Fruit fly (Drosophila melanogaster): Measurements from ENCODE around the gene drn.

drn gene

dm6 chr3R:9342248-9342882, 2.3 kb downstream of the drn start:
- no peak for TF ChIP-seq CG17801 (GFP tag; optimal IDR thresholded peaks at IDR 0.05; ENCODE audit: partially characterized antibody)

dm6 chr3R:9343022-9343587, 3.1 kb downstream of the drn start:
- TF ChIP-seq CG17801 (GFP tag; optimal IDR thresholded peaks at IDR 0.05; ENCODE audit: partially characterized antibody) = no peak

dm6 chr3R:9343645-9344044, 3.6 kb downstream of the drn start:
- TF ChIP-seq CG17801 (GFP tag; optimal IDR thresholded peaks at IDR 0.05; ENCODE audit: partially characterized antibody) = peak; percentile 27

- peak; percentile 46 for TF ChIP-seq CG17801 (GFP tag; optimal IDR thresholded peaks at IDR 0.05; ENCODE audit: partially characterized antibody)
Observed at dm6 chr3R:9344186-9344790, 4.3 kb downstream of the drn start.

dm6 chr3R:9344791-9345208, 4.8 kb downstream of the drn start:
- TF ChIP-seq CG17801 (GFP tag; optimal IDR thresholded peaks at IDR 0.05; ENCODE audit: partially characterized antibody) = no peak

- TF ChIP-seq CG17801 (GFP tag; optimal IDR thresholded peaks at IDR 0.05; ENCODE audit: partially characterized antibody) = no peak
Observed at dm6 chr3R:9345904-9346303, 5.9 kb downstream of the drn start.

dm6 chr3R:9346539-9346938, 6.5 kb downstream of the drn start:
- TF ChIP-seq CG17801 (GFP tag; optimal IDR thresholded peaks at IDR 0.05; ENCODE audit: partially characterized antibody) = no peak

- peak; percentile 57 for TF ChIP-seq CG17801 (GFP tag; optimal IDR thresholded peaks at IDR 0.05; ENCODE audit: partially characterized antibody)
Observed at dm6 chr3R:9347702-9348378, 7.8 kb downstream of the drn start.

- no peak for TF ChIP-seq CG17801 (GFP tag; optimal IDR thresholded peaks at IDR 0.05; ENCODE audit: partially characterized antibody)
Observed at dm6 chr3R:9348379-9348721, 8.3 kb downstream of the drn start.

dm6 chr3R:9349267-9349820, 9.3 kb downstream of the drn start:
- TF ChIP-seq CG17801 (GFP tag; optimal IDR thresholded peaks at IDR 0.05; ENCODE audit: partially characterized antibody) = no peak

dm6 chr3R:9350561-9351379, 10.8 kb downstream of the drn start:
- no peak for TF ChIP-seq CG17801 (GFP tag; optimal IDR thresholded peaks at IDR 0.05; ENCODE audit: partially characterized antibody)

dm6 chr3R:9351415-9352379, 11.7 kb downstream of the drn start:
- peak; percentile 53 for TF ChIP-seq CG17801 (GFP tag; optimal IDR thresholded peaks at IDR 0.05; ENCODE audit: partially characterized antibody)

dm6 chr3R:9352595-9353275, 12.7 kb downstream of the drn start:
- no peak for TF ChIP-seq CG17801 (GFP tag; optimal IDR thresholded peaks at IDR 0.05; ENCODE audit: partially characterized antibody)

All from ovary, adult (tissue).